Fruit fly (Drosophila melanogaster) whole organism, embryonic: Measurements from ENCODE around the gene Pi4KIIalpha.

ENCODE experiments used
- C15 ChIP-seq: fragments of 200-800 bp; sonication (Bioruptor generic); IDR thresholded peaks from 3 replicates; pipeline ENCODE4 v1.3.6; 2022; ENCODE audit warnings: missing biosample characterization, missing genetic modification characterization
- CG1024 ChIP-seq: fragments of 200-800 bp; sonication (Bioruptor generic); IDR thresholded peaks from 2 replicates; pipeline ENCODE4 v1.3.6; 2022; ENCODE audit warnings: missing biosample characterization, missing genetic modification characterization
- CG10654 ChIP-seq: fragments of 200-800 bp; sonication (Bioruptor generic); optimal IDR thresholded peaks from 2 replicates; lab custom pipeline; 2016; ENCODE audit warnings: missing biosample characterization, missing genetic modification characterization
- CG11093 ChIP-seq: fragments of 200-800 bp; sonication (Bioruptor generic); IDR thresholded peaks from 3 replicates; pipeline ENCODE4 v1.3.6; 2022; ENCODE audit warnings: missing biosample characterization, missing genetic modification characterization
- CG12104 ChIP-seq: fragments of 200-800 bp; sonication (Bioruptor generic); optimal IDR thresholded peaks from 3 replicates; lab custom pipeline; 2016; ENCODE audit warnings: missing biosample characterization, missing genetic modification characterization
- CG12391 ChIP-seq: fragments of 200-800 bp; sonication (Bioruptor generic); optimal IDR thresholded peaks from 3 replicates; lab custom pipeline; 2018; ENCODE audit warnings: missing biosample characterization, mild to moderate bottlenecking, missing genetic modification characterization, moderate library complexity
- CG12744 ChIP-seq: fragments of 200-800 bp; sonication (Bioruptor generic); optimal IDR thresholded peaks from 2 replicates; lab custom pipeline; 2016; ENCODE audit warnings: missing biosample characterization, missing genetic modification characterization
- CG17359 ChIP-seq: fragments of 200-800 bp; sonication (Bioruptor generic); optimal IDR thresholded peaks from 3 replicates; lab custom pipeline; 2018; ENCODE audit warnings: missing biosample characterization, mild to moderate bottlenecking, missing genetic modification characterization, moderate library complexity
- CG17612 ChIP-seq: fragments of 200-800 bp; sonication (Bioruptor generic); IDR thresholded peaks from 2 replicates; pipeline ENCODE4 v1.3.6; 2022; ENCODE audit warnings: missing biosample characterization, missing genetic modification characterization
- CG1792 ChIP-seq: fragments of 200-800 bp; sonication (Bioruptor generic); optimal IDR thresholded peaks from 2 replicates; lab custom pipeline; 2016; ENCODE audit warnings: missing biosample characterization, missing genetic modification characterization
- CG18262 ChIP-seq: fragments of 200-800 bp; optimal IDR thresholded peaks from 3 replicates; lab custom pipeline; 2019; ENCODE audit warnings: missing biosample characterization, mild to moderate bottlenecking, missing genetic modification characterization, moderate library complexity
- CG18619 ChIP-seq: fragments of 200-800 bp; sonication (Bioruptor generic); optimal IDR thresholded peaks from 3 replicates; lab custom pipeline; 2017; ENCODE audit warnings: missing biosample characterization, mild to moderate bottlenecking, missing genetic modification characterization
- CG2202 ChIP-seq: fragments of 200-800 bp; sonication (Bioruptor generic); optimal IDR thresholded peaks from 2 replicates; lab custom pipeline; 2018; ENCODE audit warnings: missing biosample characterization, mild to moderate bottlenecking, missing genetic modification characterization
- CG34422 ChIP-seq: fragments of 200-800 bp; sonication (Bioruptor generic); IDR thresholded peaks from 3 replicates; pipeline ENCODE4 v1.3.6; 2022; ENCODE audit warnings: missing biosample characterization, missing genetic modification characterization
- CG3838 ChIP-seq: fragments of 200-800 bp; sonication (Bioruptor generic); optimal IDR thresholded peaks from 3 replicates; lab custom pipeline; 2016; ENCODE audit warnings: missing biosample characterization, missing genetic modification characterization
- CG3847 ChIP-seq: fragments of 200-800 bp; sonication (Bioruptor generic); IDR thresholded peaks from 2 replicates; pipeline ENCODE4 v1.3.6; 2022; ENCODE audit warnings: missing biosample characterization, missing genetic modification characterization
- CG3995 ChIP-seq: fragments of 200-800 bp; sonication (Bioruptor generic); optimal IDR thresholded peaks from 3 replicates; lab custom pipeline; 2016; ENCODE audit warnings: missing biosample characterization, missing genetic modification characterization
- CG7745 ChIP-seq: fragments of 200-800 bp; sonication (Bioruptor generic); optimal IDR thresholded peaks from 2 replicates; lab custom pipeline; 2018; ENCODE audit warnings: missing biosample characterization, mild to moderate bottlenecking, missing genetic modification characterization, moderate library complexity
- CG8281 ChIP-seq: fragments of 200-800 bp; sonication (Bioruptor generic); optimal IDR thresholded peaks from 2 replicates; lab custom pipeline; 2018; ENCODE audit warnings: missing biosample characterization, mild to moderate bottlenecking, missing genetic modification characterization, moderate library complexity
- CG8359 ChIP-seq: fragments of 200-800 bp; sonication (Bioruptor generic); optimal IDR thresholded peaks from 2 replicates; lab custom pipeline; 2017; ENCODE audit warnings: missing biosample characterization, mild to moderate bottlenecking, missing genetic modification characterization, borderline replicate concordance
- CG8765 ChIP-seq: fragments of 200-800 bp; sonication (Bioruptor generic); IDR thresholded peaks from 2 replicates; pipeline ENCODE4 v1.3.6; 2022; ENCODE audit warnings: missing biosample characterization, missing genetic modification characterization
- CG9215 ChIP-seq: fragments of 200-800 bp; sonication (Bioruptor generic); IDR thresholded peaks from 2 replicates; pipeline ENCODE4 v1.3.6; 2022; ENCODE audit warnings: missing biosample characterization, missing genetic modification characterization
- CG9797 ChIP-seq: fragments of 200-800 bp; sonication (Bioruptor generic); optimal IDR thresholded peaks from 3 replicates; lab custom pipeline; 2018; ENCODE audit warnings: missing biosample characterization, mild to moderate bottlenecking, missing genetic modification characterization
- CrebB ChIP-seq: fragments of 200-800 bp; sonication (Bioruptor generic); optimal IDR thresholded peaks from 3 replicates; lab custom pipeline; 2018; ENCODE audit warnings: missing biosample characterization, mild to moderate bottlenecking, missing genetic modification characterization
- Eip74EF ChIP-seq, 2 experiments: fragments of 200-800 bp in 1 of 2; fragments of >200 bp in 1 of 2; sonication (Bioruptor generic) in 1 of 2; optimal IDR thresholded peaks; 2 replicates each; lab custom pipeline; 2017 to 2019; ENCODE audit warnings: missing biosample characterization in 2 of 2, missing genetic modification characterization in 2 of 2, mild to moderate bottlenecking in 1 of 2, moderate library complexity in 1 of 2
- Ets97D ChIP-seq: fragments of 200-800 bp; sonication (Bioruptor generic); optimal IDR thresholded peaks from 3 replicates; lab custom pipeline; 2016; ENCODE audit warnings: missing biosample characterization, missing genetic modification characterization
- Hmx ChIP-seq: fragments of 200-800 bp; sonication (Bioruptor generic); optimal IDR thresholded peaks from 2 replicates; lab custom pipeline; 2016; ENCODE audit warnings: missing biosample characterization, missing genetic modification characterization
- Hr3 ChIP-seq: fragments of 200-800 bp; sonication (Bioruptor generic); optimal IDR thresholded peaks from 3 replicates; lab custom pipeline; 2016; ENCODE audit warnings: missing biosample characterization, missing genetic modification characterization
- Hr78 ChIP-seq, 2 experiments: fragments of 200-800 bp in 1 of 2; fragments of >200 bp in 1 of 2; sonication (Bioruptor generic) in 1 of 2; optimal IDR thresholded peaks; 2 replicates each; lab custom pipeline; 2017 to 2019; ENCODE audit warnings: missing biosample characterization in 2 of 2, missing genetic modification characterization in 2 of 2, mild to moderate bottlenecking in 1 of 2, moderate library complexity in 1 of 2
- Lim3 ChIP-seq: fragments of 200-800 bp; sonication (Bioruptor generic); IDR thresholded peaks from 2 replicates; pipeline ENCODE4 v1.3.6; 2022; ENCODE audit warnings: missing biosample characterization, missing genetic modification characterization
- Optix ChIP-seq: fragments of 200-800 bp; sonication (Bioruptor generic); IDR thresholded peaks from 3 replicates; pipeline ENCODE4 v1.3.6; 2022; ENCODE audit warnings: missing biosample characterization, missing genetic modification characterization
- Poxn ChIP-seq: fragments of 200-800 bp; sonication (Bioruptor generic); IDR thresholded peaks from 2 replicates; pipeline ENCODE4 v1.3.6; 2022; ENCODE audit warnings: missing biosample characterization, missing genetic modification characterization
- Sox102F ChIP-seq: fragments of 200-800 bp; sonication (Bioruptor generic); optimal IDR thresholded peaks from 2 replicates; lab custom pipeline; 2018; ENCODE audit warnings: missing biosample characterization, mild to moderate bottlenecking, missing genetic modification characterization, moderate library complexity
- Sry-δ ChIP-seq: fragments of 200-800 bp; sonication (Bioruptor generic); optimal IDR thresholded peaks from 2 replicates; lab custom pipeline; 2016; ENCODE audit warnings: missing biosample characterization, missing genetic modification characterization
- ap ChIP-seq: fragments of 200-800 bp; sonication (Bioruptor generic); IDR thresholded peaks from 2 replicates; pipeline ENCODE4 v1.3.6; 2022; ENCODE audit warnings: missing biosample characterization, missing genetic modification characterization
- bcd ChIP-seq: fragments of 200-800 bp; sonication (Bioruptor generic); optimal IDR thresholded peaks from 2 replicates; lab custom pipeline; 2017; ENCODE audit warnings: missing biosample characterization, mild to moderate bottlenecking, missing genetic modification characterization
- btn ChIP-seq: fragments of 200-800 bp; sonication (Bioruptor generic); optimal IDR thresholded peaks from 2 replicates; lab custom pipeline; 2016; ENCODE audit warnings: missing biosample characterization, missing genetic modification characterization
- corto ChIP-seq: fragments of 200-800 bp; sonication (Bioruptor generic); optimal IDR thresholded peaks from 2 replicates; lab custom pipeline; 2016; ENCODE audit warnings: missing biosample characterization, mild to moderate bottlenecking, missing genetic modification characterization, moderate library complexity
- crp ChIP-seq, 2 experiments: fragments of 200-800 bp; sonication (Bioruptor generic); optimal IDR thresholded peaks; 2 replicates in 1 of 2; 3 replicates in 1 of 2; lab custom pipeline; 2017; ENCODE audit warnings: missing biosample characterization in 2 of 2, missing genetic modification characterization in 2 of 2, mild to moderate bottlenecking in 1 of 2, moderate library complexity in 1 of 2
- dpn ChIP-seq, 2 experiments: fragments of 200-800 bp; sonication (Bioruptor generic); optimal IDR thresholded peaks; 3 replicates each; lab custom pipeline; 2016; ENCODE audit warnings: missing biosample characterization in 2 of 2, missing genetic modification characterization in 2 of 2
- ewg ChIP-seq: fragments of 200-800 bp; sonication (Bioruptor generic); optimal IDR thresholded peaks from 3 replicates; lab custom pipeline; 2017; ENCODE audit warnings: mild to moderate bottlenecking, missing biosample characterization, missing genetic modification reagents, missing genetic modification characterization
- fu2 ChIP-seq: fragments of 200-800 bp; sonication (Bioruptor generic); optimal IDR thresholded peaks from 2 replicates; lab custom pipeline; 2016; ENCODE audit warnings: missing biosample characterization, missing genetic modification characterization
- gfzf ChIP-seq: fragments of 200-800 bp; sonication (Bioruptor generic); optimal IDR thresholded peaks from 2 replicates; lab custom pipeline; 2016; ENCODE audit warnings: missing biosample characterization, mild to moderate bottlenecking, missing genetic modification characterization, moderate library complexity
- kay ChIP-seq: fragments of 200-800 bp; sonication (Bioruptor generic); optimal IDR thresholded peaks from 2 replicates; lab custom pipeline; 2016; ENCODE audit warnings: missing biosample characterization, missing genetic modification characterization
- maf-S ChIP-seq: fragments of 200-800 bp; sonication (Bioruptor generic); optimal IDR thresholded peaks from 2 replicates; lab custom pipeline; 2016; ENCODE audit warnings: missing biosample characterization, missing genetic modification characterization
- nom ChIP-seq: fragments of 200-800 bp; sonication (Bioruptor generic); optimal IDR thresholded peaks from 2 replicates; lab custom pipeline; 2017; ENCODE audit warnings: missing biosample characterization, missing genetic modification characterization, mild to moderate bottlenecking, moderate library complexity, missing genetic modification reagents
- row ChIP-seq: fragments of 200-800 bp; sonication (Bioruptor generic); IDR thresholded peaks from 3 replicates; pipeline ENCODE4 v1.3.6; 2022; ENCODE audit warnings: missing biosample characterization, missing genetic modification characterization
- slou ChIP-seq: fragments of 200-800 bp; sonication (Bioruptor generic); optimal IDR thresholded peaks from 3 replicates; lab custom pipeline; 2016; ENCODE audit warnings: missing biosample characterization, missing genetic modification characterization
- ssp ChIP-seq: fragments of 200-800 bp; sonication (Bioruptor generic); IDR thresholded peaks from 2 replicates; pipeline ENCODE4 v1.3.6; 2022; ENCODE audit warnings: missing biosample characterization, missing genetic modification characterization
- wor ChIP-seq: fragments of 200-800 bp; sonication (Bioruptor generic); IDR thresholded peaks from 2 replicates; pipeline ENCODE4 v1.3.6; 2022; ENCODE audit warnings: missing biosample characterization, missing genetic modification characterization
- yki ChIP-seq: fragments of >200 bp; optimal IDR thresholded peaks from 3 replicates; lab custom pipeline; 2018

Gene Pi4KIIalpha

dm6 chr3R:5591398-5591853 is 28.0 kb upstream of the Pi4KIIalpha start, which contains the start of the genes noi and Vha26 (continued):
- TF ChIP-seq Sox102F (GFP tag; lab: Kevin White, UChicago) (no peak), yki (no peak), ap (GFP tag; lab: Robert Waterston, UW) (no peak), CG9797 (GFP tag; lab: Kevin White, UChicago) (peak; percentile 86), Sry-δ (GFP tag; lab: Kevin White, UChicago) (peak; percentile 74), CG34422 (GFP tag; lab: Robert Waterston, UW) (no peak), CG8359 (no peak), CG12391 (peak; percentile 72), ssp (GFP tag; lab: Robert Waterston, UW) (peak; percentile 98), CG18619 (GFP tag; lab: Kevin White, UChicago) (peak; percentile 20), CG1024 (peak; percentile 74), wor (GFP tag; lab: Robert Waterston, UW) (no peak), CG1792 (no peak), nom (GFP tag; lab: Kevin White, UChicago) (no peak), Ets97D (GFP tag; lab: Kevin White, UChicago) (peak; percentile 77), Hr78 (GFP tag; optimal IDR thresholded peaks at IDR 0.05; lab: Kevin White, UChicago) (peak in 1 of 2 experiments; percentile 54), CG3847 (GFP tag; lab: Robert Waterston, UW) (peak; percentile 45; the same call in 1 of the 2 replicates), btn (GFP tag; lab: Kevin White, UChicago) (no peak), CG3995 (GFP tag; lab: Kevin White, UChicago) (peak; percentile 85), corto (GFP tag; lab: Kevin White, UChicago) (no peak), CG10654 (GFP tag; lab: Kevin White, UChicago) (peak; percentile 33), Optix (GFP tag; lab: Robert Waterston, UW) (no peak), CG2202 (peak; percentile 50), CG9215 (GFP tag; lab: Robert Waterston, UW) (no peak), Hmx (no peak), Eip74EF (GFP tag; optimal IDR thresholded peaks at IDR 0.05; lab: Kevin White, UChicago) (no peak), maf-S (peak; percentile 6), slou (GFP tag; lab: Kevin White, UChicago) (peak; percentile 10), bcd (GFP tag; lab: Kevin White, UChicago) (no peak), C15 (GFP tag; lab: Robert Waterston, UW) (no peak), kay (GFP tag; lab: Kevin White, UChicago) (no peak), CG8281 (no peak), CG12744 (GFP tag; lab: Kevin White, UChicago) (peak; percentile 19), CG17359 (tag; lab: Kevin White, UChicago) (peak; percentile 25), Hr3 (peak; percentile 28), CG17612 (GFP tag; lab: Robert Waterston, UW) (no peak), CG7745 (tag; lab: Kevin White, UChicago) (no peak), ewg (no peak), CG11093 (GFP tag; lab: Robert Waterston, UW) (no peak), row (GFP tag; lab: Robert Waterston, UW) (peak; percentile 91), Poxn (GFP tag; lab: Robert Waterston, UW) (no peak), CrebB (tag; lab: Kevin White, UChicago) (no peak), Lim3 (GFP tag; lab: Robert Waterston, UW) (no peak), crp (GFP tag; optimal IDR thresholded peaks at IDR 0.05; lab: Kevin White, UChicago) (peak in 1 of 2 experiments; percentile 87), gfzf (GFP tag; lab: Kevin White, UChicago) (peak; percentile 68), CG18262 (tag; lab: Kevin White, UChicago) (peak; percentile 37), fu2 (no peak), dpn (GFP tag; optimal IDR thresholded peaks at IDR 0.05; lab: Kevin White, UChicago) (peak; percentile 16 to 21), CG12104 (GFP tag; lab: Kevin White, UChicago) (no peak), CG8765 (GFP tag; lab: Robert Waterston, UW) (0 out of 2 replicates have a peak, but pooled peaks have one; percentile 25), CG3838 (GFP tag; lab: Kevin White, UChicago) (no peak)
